Worm (Caenorhabditis elegans): ENCODE results near the gene F32D8.12.

F32D8.12 gene

DNA sequence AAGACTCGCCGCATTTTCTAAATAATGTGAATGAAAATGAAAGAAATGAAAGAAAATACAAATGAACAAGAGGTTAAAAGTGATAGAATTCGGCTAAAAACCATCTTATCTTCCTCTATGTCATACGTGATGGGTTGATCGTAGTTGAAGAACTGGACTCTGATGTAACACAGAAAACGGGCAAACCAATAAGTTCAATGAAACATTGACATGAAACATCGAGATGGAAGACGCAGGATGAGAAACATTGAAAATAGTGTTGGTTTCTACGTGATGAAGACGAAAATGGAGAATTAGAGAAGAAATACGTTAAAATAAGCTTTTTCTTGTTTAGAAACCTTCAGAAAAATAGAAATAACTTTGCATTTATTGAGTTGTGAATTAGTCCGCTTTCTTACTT lies at the start of gene F32D8.12:
Gene F32D8.12, minus strand, starts transcription at position 48 of the 400 bp plus-strand sequence.
- TF ChIP-seq ets-7 (tag; optimal IDR thresholded peaks at IDR 0.05) (no peak), ceh-13 (GFP tag; optimal IDR thresholded peaks at IDR 0.05) (no peak), B0310.2 (tag; optimal IDR thresholded peaks at IDR 0.05) (no peak), ama-1 (optimal IDR thresholded peaks at IDR 0.05) (no peak), ceh-36 (tag; optimal IDR thresholded peaks at IDR 0.05) (no peak), tbx-11 (GFP tag; IDR thresholded peaks at IDR 0.05) (no peak), sea-1 (GFP tag; conservative IDR thresholded peaks at IDR 0.05) (no peak), scrt-1 (GFP tag; IDR thresholded peaks at IDR 0.05) (no peak), pes-1 (GFP tag; IDR thresholded peaks at IDR 0.05) (no peak), hmbx-1 (tag; optimal IDR thresholded peaks at IDR 0.05) (no peak), flt-1 (GFP tag; IDR thresholded peaks at IDR 0.05) (no peak), aly-1 (tag; optimal IDR thresholded peaks at IDR 0.05) (no peak), hmg-4 (GFP tag; optimal IDR thresholded peaks at IDR 0.05) (no peak), tbx-37 (GFP tag; conservative IDR thresholded peaks at IDR 0.05) (no peak), F13C5.2 (tag; optimal IDR thresholded peaks at IDR 0.05) (no peak), tra-4 (tag; optimal IDR thresholded peaks at IDR 0.05) (no peak), hnd-1 (tag; optimal IDR thresholded peaks at IDR 0.05) (no peak)

DNA sequence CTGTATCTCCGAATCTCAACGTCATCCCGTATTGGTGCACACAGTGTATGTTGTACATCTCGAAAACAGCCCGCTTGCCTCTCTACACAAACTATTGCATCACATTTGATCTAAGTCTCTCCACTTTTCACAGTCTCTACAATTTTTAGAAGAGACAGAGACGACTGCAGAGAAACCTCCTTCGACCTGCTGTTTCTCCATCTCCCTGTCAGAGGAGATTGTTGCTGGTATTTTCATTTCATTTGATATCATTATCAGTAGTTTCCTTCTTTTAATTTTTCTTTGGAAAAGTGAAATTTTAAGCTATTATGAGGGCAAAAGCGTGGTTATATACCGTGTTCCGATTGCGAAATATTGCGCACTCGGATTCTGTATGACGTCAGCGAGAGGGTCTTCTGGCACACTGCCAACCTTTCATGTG lies 49.8 kb upstream of the F32D8.12 start:
- TF ChIP-seq ceh-13 (GFP tag; optimal IDR thresholded peaks at IDR 0.05) (no peak), sea-1 (GFP tag; conservative IDR thresholded peaks at IDR 0.05) (no peak), tbx-37 (GFP tag; conservative IDR thresholded peaks at IDR 0.05) (no peak), tbx-11 (GFP tag; IDR thresholded peaks at IDR 0.05) (no peak), aly-1 (tag; optimal IDR thresholded peaks at IDR 0.05) (no peak), B0310.2 (tag; optimal IDR thresholded peaks at IDR 0.05) (no peak), hmg-4 (GFP tag; optimal IDR thresholded peaks at IDR 0.05) (no peak), tra-4 (tag; optimal IDR thresholded peaks at IDR 0.05) (no peak), hmbx-1 (tag; optimal IDR thresholded peaks at IDR 0.05) (no peak), scrt-1 (GFP tag; IDR thresholded peaks at IDR 0.05) (no peak), F13C5.2 (tag; optimal IDR thresholded peaks at IDR 0.05) (no peak), flt-1 (GFP tag; IDR thresholded peaks at IDR 0.05) (no peak), pes-1 (GFP tag; IDR thresholded peaks at IDR 0.05) (no peak), ets-7 (tag; optimal IDR thresholded peaks at IDR 0.05) (no peak), hnd-1 (tag; optimal IDR thresholded peaks at IDR 0.05) (no peak)

- no peak for TF ChIP-seq ama-1 (optimal IDR thresholded peaks at IDR 0.05)
- no peak for TF ChIP-seq B0310.2 (tag; optimal IDR thresholded peaks at IDR 0.05)
- TF ChIP-seq pes-1 (GFP tag; IDR thresholded peaks at IDR 0.05) = no peak
Observed at ce11 chrV:10939990-10940570, 49.3 kb upstream of the F32D8.12 start.

- TF ChIP-seq ets-7 (tag; optimal IDR thresholded peaks at IDR 0.05) (no peak), B0310.2 (tag; optimal IDR thresholded peaks at IDR 0.05) (no peak), pes-1 (GFP tag; IDR thresholded peaks at IDR 0.05) (no peak), hnd-1 (tag; optimal IDR thresholded peaks at IDR 0.05) (no peak), tbx-37 (GFP tag; conservative IDR thresholded peaks at IDR 0.05) (no peak), ceh-36 (tag; optimal IDR thresholded peaks at IDR 0.05) (no peak)
Observed at ce11 chrV:10938739-10939138, 47.9 kb upstream of the F32D8.12 start, which contains the start of gene F17C11.11. Gene F17C11.11 (minus strand): TSS chrV:10938817.

DNA sequence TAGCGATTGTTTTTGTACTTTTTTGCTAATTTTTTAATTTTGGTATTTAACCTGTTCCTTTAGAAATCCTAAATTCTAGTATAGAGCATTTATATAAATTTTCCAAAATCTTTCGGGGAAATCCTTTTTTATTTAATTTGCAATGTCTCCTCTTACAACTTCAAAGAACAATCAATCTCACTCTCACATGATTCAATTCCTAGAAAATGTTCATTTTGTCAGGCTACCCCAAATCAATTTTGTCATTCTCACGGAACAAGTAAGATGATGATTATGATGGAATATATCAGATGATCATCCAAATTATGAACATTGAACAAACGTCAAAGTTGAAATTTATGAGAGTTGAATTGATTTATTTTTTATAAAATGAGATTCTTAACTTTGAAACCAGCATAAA lies 46.5 kb upstream of the F32D8.12 start:
- TF ChIP-seq sea-1 (GFP tag; conservative IDR thresholded peaks at IDR 0.05) = no peak
- no peak for TF ChIP-seq F13C5.2 (tag; optimal IDR thresholded peaks at IDR 0.05)
- TF ChIP-seq B0310.2 (tag; optimal IDR thresholded peaks at IDR 0.05) = no peak
- TF ChIP-seq tra-4 (tag; optimal IDR thresholded peaks at IDR 0.05) = no peak
- no peak for TF ChIP-seq hmbx-1 (tag; optimal IDR thresholded peaks at IDR 0.05)

DNA sequence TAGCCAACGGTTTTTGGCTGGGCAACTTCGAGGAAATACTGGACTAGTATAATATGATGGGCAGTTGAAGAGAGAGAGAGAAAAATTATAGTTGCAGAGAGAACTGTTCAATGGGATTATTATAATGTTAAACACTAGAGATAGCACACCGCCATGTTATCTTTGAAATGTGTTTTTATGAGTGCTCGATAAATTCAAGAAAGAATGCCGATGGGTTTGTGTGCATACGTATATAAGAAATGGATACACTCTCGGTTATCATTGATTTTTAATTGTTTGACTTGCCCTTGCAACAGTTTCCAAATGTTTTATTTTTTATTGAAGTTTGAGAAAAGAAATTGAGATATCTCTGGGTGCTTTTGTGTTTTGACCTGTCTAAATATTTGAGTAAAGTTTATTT lies 45.9 kb upstream of the F32D8.12 start, which contains the start of gene F17C11.12:
Gene F17C11.12, minus strand, starts transcription at position 240 of the 400 bp plus-strand sequence.
- TF ChIP-seq hmbx-1 (tag; optimal IDR thresholded peaks at IDR 0.05) (no peak), ets-7 (tag; optimal IDR thresholded peaks at IDR 0.05) (no peak), scrt-1 (GFP tag; IDR thresholded peaks at IDR 0.05) (no peak), hmg-4 (GFP tag; optimal IDR thresholded peaks at IDR 0.05) (no peak), ceh-36 (tag; optimal IDR thresholded peaks at IDR 0.05) (no peak), ama-1 (optimal IDR thresholded peaks at IDR 0.05) (no peak), B0310.2 (tag; optimal IDR thresholded peaks at IDR 0.05) (no peak), tbx-11 (GFP tag; IDR thresholded peaks at IDR 0.05) (no peak), aly-1 (tag; optimal IDR thresholded peaks at IDR 0.05) (no peak), F13C5.2 (tag; optimal IDR thresholded peaks at IDR 0.05) (no peak), flt-1 (GFP tag; IDR thresholded peaks at IDR 0.05) (no peak)

- TF ChIP-seq pes-1 (GFP tag; IDR thresholded peaks at IDR 0.05) (no peak), B0310.2 (tag; optimal IDR thresholded peaks at IDR 0.05) (no peak), tbx-11 (GFP tag; IDR thresholded peaks at IDR 0.05) (no peak), hmbx-1 (tag; optimal IDR thresholded peaks at IDR 0.05) (no peak), scrt-1 (GFP tag; IDR thresholded peaks at IDR 0.05) (no peak), ama-1 (optimal IDR thresholded peaks at IDR 0.05) (no peak), F13C5.2 (tag; optimal IDR thresholded peaks at IDR 0.05) (no peak), sea-1 (GFP tag; conservative IDR thresholded peaks at IDR 0.05) (no peak), ceh-36 (tag; optimal IDR thresholded peaks at IDR 0.05) (no peak), ceh-13 (GFP tag; optimal IDR thresholded peaks at IDR 0.05) (no peak), flt-1 (GFP tag; IDR thresholded peaks at IDR 0.05) (no peak), tra-4 (tag; optimal IDR thresholded peaks at IDR 0.05) (no peak), hmg-4 (GFP tag; optimal IDR thresholded peaks at IDR 0.05) (no peak), ets-7 (tag; optimal IDR thresholded peaks at IDR 0.05) (no peak), hnd-1 (tag; optimal IDR thresholded peaks at IDR 0.05) (no peak), aly-1 (tag; optimal IDR thresholded peaks at IDR 0.05) (no peak)
Observed at ce11 chrV:10932411-10932810, 41.6 kb upstream of the F32D8.12 start, which contains the start of gene F58B4.5. Gene F58B4.5 (plus strand): TSS chrV:10932693.

ce11 chrV:10931189-10931588 lies 40.4 kb upstream of the F32D8.12 start, which contains the start of gene scvp-1:
Gene scvp-1 (minus strand): TSS chrV:10931289.
- TF ChIP-seq ceh-36 (tag; optimal IDR thresholded peaks at IDR 0.05) = no peak
- no peak for TF ChIP-seq hmbx-1 (tag; optimal IDR thresholded peaks at IDR 0.05)
- no peak for TF ChIP-seq hmg-4 (GFP tag; optimal IDR thresholded peaks at IDR 0.05)
- no peak for TF ChIP-seq aly-1 (tag; optimal IDR thresholded peaks at IDR 0.05)
- TF ChIP-seq sea-1 (GFP tag; conservative IDR thresholded peaks at IDR 0.05) = no peak
- TF ChIP-seq F13C5.2 (tag; optimal IDR thresholded peaks at IDR 0.05) = no peak
- no peak for TF ChIP-seq hnd-1 (tag; optimal IDR thresholded peaks at IDR 0.05)
- TF ChIP-seq pes-1 (GFP tag; IDR thresholded peaks at IDR 0.05) = no peak
- no peak for TF ChIP-seq flt-1 (GFP tag; IDR thresholded peaks at IDR 0.05)
- TF ChIP-seq ets-7 (tag; optimal IDR thresholded peaks at IDR 0.05) = no peak
